Worm (Caenorhabditis elegans): ENCODE data around the gene ctsa-4.1.

ce11 chrII:6417999-6418398 is 51.2 kb downstream of the ctsa-4.1 start:
- TF ChIP-seq T07F8.4 (tag; optimal IDR thresholded peaks at IDR 0.05) (no peak), repo-1 (tag; optimal IDR thresholded peaks at IDR 0.05) (no peak), egl-44 (GFP tag; IDR thresholded peaks at IDR 0.05) (no peak), zim-3 (tag; optimal IDR thresholded peaks at IDR 0.05) (no peak), unc-130 (GFP tag; optimal IDR thresholded peaks at IDR 0.05) (no peak), ceh-91 (GFP tag; IDR thresholded peaks at IDR 0.05) (no peak), tbp1 (GFP tag; optimal IDR thresholded peaks at IDR 0.05) (no peak), him-1 (tag; optimal IDR thresholded peaks at IDR 0.05) (no peak), dpl-1 (GFP tag; optimal IDR thresholded peaks at IDR 0.05) (no peak), mes-4 (tag; optimal IDR thresholded peaks at IDR 0.05) (no peak)
